Worm (Caenorhabditis elegans) whole organism, dauer: ENCODE data around the gene cee-1.

Experiments
- unc-62 ChIP-seq: sonication (generic microtip); optimal IDR thresholded peaks from 2 replicates; lab custom pipeline; 2017; ENCODE audit warnings: missing biosample characterization, missing genetic modification reagents, missing genetic modification characterization

cee-1 gene

ce11 chrIII:4962886-4963285 lies 50.4 kb downstream of the cee-1 start, which contains the start of gene C27F2.9:
C27F2.9 (minus strand) TSS chrIII:4963044.
- no peak for TF ChIP-seq unc-62
